Fruit fly (Drosophila melanogaster): ENCODE results near the gene Adss.

Adss gene

dm6 chr3R:20846768-20847167 is 16.4 kb upstream of the Adss start, which contains the start of gene CG15696:
Gene CG15696 (plus strand): TSS chr3R:20847068.
- TF ChIP-seq Sp1 (GFP tag; optimal IDR thresholded peaks at IDR 0.05): no peak
- TF ChIP-seq Jra (GFP tag; optimal IDR thresholded peaks at IDR 0.05): no peak
- TF ChIP-seq psq (GFP tag; optimal IDR thresholded peaks at IDR 0.05): no peak
- no peak for TF ChIP-seq GATAd (GFP tag; optimal IDR thresholded peaks at IDR 0.05)
- no peak for TF ChIP-seq br (GFP tag; optimal IDR thresholded peaks at IDR 0.05)
- no peak for TF ChIP-seq dsf (GFP tag; optimal IDR thresholded peaks at IDR 0.05; ENCODE audit: borderline replicate concordance)
- TF ChIP-seq dl (GFP tag; optimal IDR thresholded peaks at IDR 0.05; ENCODE audit: insufficient read depth in 1 of 2, partially characterized antibody in 2 of 2): no peak
- TF ChIP-seq CG9705 (GFP tag; optimal IDR thresholded peaks at IDR 0.05): no peak
- no peak for TF ChIP-seq foxo (GFP tag; optimal IDR thresholded peaks at IDR 0.05)
- no peak for TF ChIP-seq sage (GFP tag; optimal IDR thresholded peaks at IDR 0.05)

DNA sequence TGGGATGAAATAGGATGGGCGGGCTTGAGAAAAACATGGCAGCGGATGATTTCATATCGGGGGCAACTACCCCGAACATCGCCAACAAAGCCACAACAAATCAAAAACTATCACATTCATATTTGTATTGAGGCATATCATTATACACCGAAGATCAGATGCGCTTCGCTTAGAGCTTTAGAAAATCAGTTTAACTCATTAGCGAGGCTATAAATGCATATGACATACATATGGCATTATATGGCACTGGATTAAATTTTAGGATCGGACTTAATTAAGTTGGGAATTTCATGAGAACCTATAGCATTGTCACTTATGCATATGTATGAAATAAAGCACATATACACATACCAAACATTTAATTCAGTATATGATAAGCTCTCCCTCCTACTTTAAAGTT is 15.9 kb upstream of the Adss start:
- TF ChIP-seq usp (GFP tag; optimal IDR thresholded peaks at IDR 0.05): no peak
- no peak for TF ChIP-seq N (GFP tag; optimal IDR thresholded peaks at IDR 0.05)
- TF ChIP-seq lola (GFP tag; optimal IDR thresholded peaks at IDR 0.05): no peak
- no peak for TF ChIP-seq Hr83 (GFP tag; optimal IDR thresholded peaks at IDR 0.05; ENCODE audit: poor library complexity, severe bottlenecking)
- no peak for TF ChIP-seq GATAd (GFP tag; optimal IDR thresholded peaks at IDR 0.05)
- no peak for TF ChIP-seq sv (GFP tag; optimal IDR thresholded peaks at IDR 0.05)
- no peak for TF ChIP-seq OdsH (GFP tag; optimal IDR thresholded peaks at IDR 0.05)
- TF ChIP-seq Sp1 (GFP tag; optimal IDR thresholded peaks at IDR 0.05): no peak
- no peak for TF ChIP-seq woc (GFP tag; optimal IDR thresholded peaks at IDR 0.05)
- no peak for TF ChIP-seq br (GFP tag; optimal IDR thresholded peaks at IDR 0.05)
- no peak for TF ChIP-seq dsf (GFP tag; optimal IDR thresholded peaks at IDR 0.05; ENCODE audit: borderline replicate concordance)

dm6 chr3R:20845493-20845892 is 15.1 kb upstream of the Adss start:
- TF ChIP-seq Myc (optimal IDR thresholded peaks at IDR 0.05): no peak
- TF ChIP-seq dmrt93B (GFP tag; optimal IDR thresholded peaks at IDR 0.05): no peak
- no peak for TF ChIP-seq sage (GFP tag; optimal IDR thresholded peaks at IDR 0.05)
- no peak for TF ChIP-seq N (GFP tag; optimal IDR thresholded peaks at IDR 0.05)
- no peak for TF ChIP-seq Hnf4 (GFP tag; optimal IDR thresholded peaks at IDR 0.05)
- TF ChIP-seq OdsH (GFP tag; optimal IDR thresholded peaks at IDR 0.05): no peak

DNA sequence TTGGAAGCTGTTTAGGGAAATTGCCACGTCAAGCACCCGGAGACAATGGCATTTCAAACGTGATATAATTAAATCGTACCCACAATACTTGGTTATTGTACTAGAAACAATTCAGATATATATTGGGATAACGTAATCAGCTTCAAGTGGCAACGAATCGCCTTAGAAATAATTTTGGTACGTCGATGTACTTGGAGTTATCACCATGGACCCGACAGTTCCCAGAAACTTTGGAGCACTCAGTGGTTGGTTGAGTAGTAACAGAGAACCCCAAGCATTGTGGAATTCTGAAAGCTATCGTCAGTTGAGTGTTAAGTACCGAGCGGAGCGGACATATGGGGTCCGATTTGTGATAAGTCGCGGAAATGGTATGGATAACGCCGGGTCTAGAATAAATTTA is 11.5 kb upstream of the Adss start, which contains the start of gene CG15695:
CG15695 (plus strand) TSS at position 301 of the 400 bp plus-strand sequence.
- no peak for TF ChIP-seq jim (GFP tag; optimal IDR thresholded peaks at IDR 0.05)
- TF ChIP-seq pan (optimal IDR thresholded peaks at IDR 0.05): no peak

dm6 chr3R:20838787-20839186 is 8.4 kb upstream of the Adss start:
- TF ChIP-seq Jra (GFP tag; optimal IDR thresholded peaks at IDR 0.05) (no peak), Mio (GFP tag; optimal IDR thresholded peaks at IDR 0.05) (no peak), dl (GFP tag; optimal IDR thresholded peaks at IDR 0.05; ENCODE audit: insufficient read depth in 1 of 2, partially characterized antibody in 2 of 2) (no peak), usp (GFP tag; optimal IDR thresholded peaks at IDR 0.05) (no peak), ey (GFP tag; optimal IDR thresholded peaks at IDR 0.05) (no peak)

dm6 chr3R:20837242-20837664 is 6.9 kb upstream of the Adss start:
- TF ChIP-seq Rel (GFP tag; optimal IDR thresholded peaks at IDR 0.05) (no peak), Rel (tag; optimal IDR thresholded peaks at IDR 0.05) (peak; percentile 26), Vsx2 (GFP tag; optimal IDR thresholded peaks at IDR 0.05; ENCODE audit: partially characterized antibody) (no peak), h (GFP tag; optimal IDR thresholded peaks at IDR 0.05) (peak; percentile 46)

- TF ChIP-seq foxo (GFP tag; optimal IDR thresholded peaks at IDR 0.05): peak in 1 of 2 experiments; percentile 21
- no peak for TF ChIP-seq HLH106 (tag; optimal IDR thresholded peaks at IDR 0.05)
These were observed 6.0 kb upstream of the Adss start for dm6 chr3R:20836257-20836856.

Measured in whole organism, wandering third instar larva.